Worm (Caenorhabditis elegans) whole organism, mixed stage, embryonic: Measurements from ENCODE around the gene mls-2.

Source experiments
- elt-1 ChIP-seq: sonication (generic microtip); optimal IDR thresholded peaks from 2 replicates; lab custom pipeline; 2017; ENCODE audit warnings: missing genetic modification characterization, mild to moderate bottlenecking, missing compliant biosample characterization, antibody characterized with exemption, moderate library complexity, borderline replicate concordance; ENCODE audit not compliant: insufficient read depth
- lsy-2 ChIP-seq: fragments of 150-350 bp; optimal IDR thresholded peaks from 2 replicates; lab custom pipeline; 2014; ENCODE audit warnings: missing biosample characterization, missing genetic modification characterization
- mep-1 ChIP-seq: fragments of 150-350 bp; optimal IDR thresholded peaks from 2 replicates; lab custom pipeline; 2017; ENCODE audit warnings: missing biosample characterization, missing genetic modification reagents, missing genetic modification characterization, inconsistent platforms
- mls-2 ChIP-seq: sonication (generic microtip); optimal IDR thresholded peaks from 2 replicates; lab custom pipeline; 2016; ENCODE audit warnings: mild to moderate bottlenecking, missing genetic modification characterization, moderate library complexity, missing compliant biosample characterization
- snpc-4 ChIP-seq: fragments of 150-350 bp; optimal IDR thresholded peaks from 2 replicates; lab custom pipeline; 2014; ENCODE audit warnings: missing biosample characterization, missing genetic modification characterization
- sptf-1 ChIP-seq: sonication (generic microtip); optimal IDR thresholded peaks from 2 replicates; lab custom pipeline; 2017; ENCODE audit warnings: mild to moderate bottlenecking, missing genetic modification characterization, moderate library complexity, missing compliant biosample characterization
- unc-120 ChIP-seq: sonication (generic microtip); optimal IDR thresholded peaks from 2 replicates; lab custom pipeline; 2017; ENCODE audit warnings: missing genetic modification characterization, missing compliant biosample characterization; ENCODE audit not compliant: poor library complexity, severe bottlenecking
- unc-62 ChIP-seq: fragments of 150-350 bp; optimal IDR thresholded peaks from 2 replicates; lab custom pipeline; 2014; ENCODE audit warnings: missing biosample characterization, missing genetic modification reagents, missing genetic modification characterization
- zip-8 ChIP-seq: fragments of 150-350 bp; optimal IDR thresholded peaks from 2 replicates; lab custom pipeline; 2014; ENCODE audit warnings: missing biosample characterization, missing genetic modification characterization

- TF ChIP-seq elt-1 (tag; lab: Kevin White, UChicago) (no peak), sptf-1 (tag; lab: Kevin White, UChicago) (no peak), zip-8 (tag; lab: Kevin White, UChicago) (no peak), snpc-4 (tag; lab: Kevin White, UChicago) (no peak), unc-62 (GFP tag; lab: Kevin White, UChicago) (no peak), unc-120 (tag; lab: Kevin White, UChicago) (no peak), mep-1 (no peak), mls-2 (no peak), lsy-2 (tag; lab: Kevin White, UChicago) (no peak)
These were observed 34.1 kb downstream of the mls-2 start, which contains the start of gene acc-3 for ce11 chrX:4727388-4727787.
